Worm (Caenorhabditis elegans) whole organism, L1 larva: ENCODE measurements around the gene Y45F10C.1.

Experiments used
- aly-2 ChIP-seq: fragments of 150-350 bp; optimal IDR thresholded peaks from 2 replicates; lab custom pipeline; 2014; ENCODE audit warnings: missing biosample characterization, missing genetic modification characterization
- elt-3 ChIP-seq, 6 experiments: fragments of 150-350 bp in 1 of 6; sonication (generic microtip); optimal IDR thresholded peaks; 2 replicates each; lab custom pipeline; 2017 to 2018; ENCODE audit warnings: missing biosample characterization in 6 of 6, missing genetic modification characterization in 6 of 6, inconsistent platforms in 1 of 6
- fkh-8 ChIP-seq: sonication (generic microtip); optimal IDR thresholded peaks from 2 replicates; lab custom pipeline; 2016; ENCODE audit warnings: mild to moderate bottlenecking, missing genetic modification characterization, missing compliant biosample characterization
- unc-98 ChIP-seq: fragments of 200-800 bp; sonication (Bioruptor generic); IDR thresholded peaks from 2 replicates; pipeline ENCODE4 v1.3.6; 2022; ENCODE audit warnings: missing genetic modification characterization, missing compliant biosample characterization

DNA sequence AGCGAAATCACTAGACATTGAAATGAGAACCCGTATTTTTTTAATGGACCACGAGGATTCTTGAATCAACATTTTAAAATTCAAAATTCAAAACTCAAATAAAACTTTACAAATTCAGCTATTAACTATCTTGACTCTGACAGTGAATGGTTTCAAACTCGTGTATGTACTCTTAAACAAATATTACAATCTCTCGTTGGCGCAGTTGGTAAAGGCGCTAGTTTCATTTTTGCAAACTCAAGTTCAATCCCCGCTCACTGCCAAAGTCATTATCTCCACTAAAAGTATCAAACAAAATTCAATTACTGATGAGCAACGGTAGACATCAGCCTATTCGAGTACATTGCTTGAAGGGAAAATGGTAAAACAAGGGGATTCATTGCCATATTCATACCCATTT lies 42.1 kb upstream of the Y45F10C.1 start:
- TF ChIP-seq aly-2 (tag; lab: Kevin White, UChicago) (no peak), fkh-8 (tag; lab: Kevin White, UChicago) (no peak), unc-98 (no peak), elt-3 (tag; optimal IDR thresholded peaks at IDR 0.05; lab: Kevin White, UChicago) (no peak)
